Fruit fly (Drosophila melanogaster) whole organism, embryonic: Measurements from ENCODE around the gene CG13917.

Experiments used
- Adf1 ChIP-seq: fragments of 200-800 bp; sonication (Bioruptor generic); IDR thresholded peaks from 2 replicates; pipeline ENCODE4 v1.3.6; 2022; ENCODE audit warnings: missing biosample characterization, missing genetic modification characterization
- Atf6 ChIP-seq: fragments of 200-800 bp; sonication (Bioruptor generic); IDR thresholded peaks from 2 replicates; pipeline ENCODE4 v1.3.6; 2022; ENCODE audit warnings: missing biosample characterization, missing genetic modification characterization
- CG10543 ChIP-seq: fragments of 200-800 bp; sonication (Bioruptor generic); optimal IDR thresholded peaks from 3 replicates; lab custom pipeline; 2017; ENCODE audit warnings: missing biosample characterization, mild to moderate bottlenecking, missing genetic modification characterization, moderate library complexity
- CG11504 ChIP-seq: fragments of 200-800 bp; sonication (Bioruptor generic); optimal IDR thresholded peaks from 3 replicates; lab custom pipeline; 2019; ENCODE audit warnings: missing biosample characterization, mild to moderate bottlenecking, missing genetic modification characterization, moderate library complexity
- CG12744 ChIP-seq: fragments of 200-800 bp; sonication (Bioruptor generic); optimal IDR thresholded peaks from 2 replicates; lab custom pipeline; 2016; ENCODE audit warnings: missing biosample characterization, missing genetic modification characterization
- CG12769 ChIP-seq: fragments of 200-800 bp; sonication (Bioruptor generic); optimal IDR thresholded peaks from 2 replicates; lab custom pipeline; 2019; ENCODE audit warnings: missing biosample characterization, mild to moderate bottlenecking, missing genetic modification characterization, moderate library complexity
- CG13287 ChIP-seq: fragments of 200-800 bp; sonication (Bioruptor generic); IDR thresholded peaks from 2 replicates; pipeline ENCODE4 v1.3.6; 2022; ENCODE audit warnings: missing biosample characterization, missing genetic modification characterization; ENCODE audit not compliant: partially characterized antibody
- CG14014 ChIP-seq: fragments of 200-800 bp; sonication (Bioruptor generic); IDR thresholded peaks from 2 replicates; pipeline ENCODE4 v1.3.6; 2022; ENCODE audit warnings: missing biosample characterization, missing genetic modification characterization
- CG1529 ChIP-seq: fragments of 200-800 bp; sonication (Bioruptor generic); optimal IDR thresholded peaks from 3 replicates; lab custom pipeline; 2018; ENCODE audit warnings: missing biosample characterization, missing genetic modification characterization
- CG1647 ChIP-seq: fragments of 200-800 bp; sonication (Bioruptor generic); optimal IDR thresholded peaks from 3 replicates; lab custom pipeline; 2016; ENCODE audit warnings: missing biosample characterization, missing genetic modification characterization
- CG17186 ChIP-seq: fragments of 200-800 bp; sonication (Bioruptor generic); optimal IDR thresholded peaks from 3 replicates; lab custom pipeline; 2017; ENCODE audit warnings: missing biosample characterization, missing genetic modification reagents, missing genetic modification characterization
- CG30431 ChIP-seq: fragments of 200-800 bp; sonication (Bioruptor generic); optimal IDR thresholded peaks from 2 replicates; lab custom pipeline; 2017; ENCODE audit warnings: missing biosample characterization, missing genetic modification characterization
- CG31388 ChIP-seq: fragments of 200-800 bp; sonication (Bioruptor generic); optimal IDR thresholded peaks from 2 replicates; lab custom pipeline; 2016; ENCODE audit warnings: missing biosample characterization, missing genetic modification characterization
- CG3407 ChIP-seq: fragments of 200-800 bp; sonication (Bioruptor generic); optimal IDR thresholded peaks from 2 replicates; lab custom pipeline; 2018; ENCODE audit warnings: missing biosample characterization, mild to moderate bottlenecking, missing genetic modification characterization
- CG42726 ChIP-seq: fragments of 200-800 bp; sonication (Bioruptor generic); IDR thresholded peaks from 2 replicates; pipeline ENCODE4 v1.3.6; 2022; ENCODE audit warnings: missing biosample characterization, missing genetic modification characterization; ENCODE audit not compliant: partially characterized antibody
- CG8281 ChIP-seq: fragments of 200-800 bp; sonication (Bioruptor generic); optimal IDR thresholded peaks from 2 replicates; lab custom pipeline; 2018; ENCODE audit warnings: missing biosample characterization, mild to moderate bottlenecking, missing genetic modification characterization, moderate library complexity
- Deaf1 ChIP-seq: fragments of 200-800 bp; optimal IDR thresholded peaks from 3 replicates; lab custom pipeline; 2019; ENCODE audit warnings: missing biosample characterization, mild to moderate bottlenecking, missing genetic modification characterization, moderate library complexity
- Drgx ChIP-seq: fragments of 200-800 bp; sonication (Bioruptor generic); IDR thresholded peaks from 2 replicates; pipeline ENCODE4 v1.3.6; 2022; ENCODE audit warnings: missing biosample characterization, missing genetic modification characterization
- Ets65A ChIP-seq: fragments of 200-800 bp; sonication (Bioruptor generic); peaks from one replicate; lab custom pipeline; 2016; ENCODE audit warnings: missing biosample characterization, missing genetic modification characterization
- Fer1 ChIP-seq: fragments of 200-800 bp; sonication (Bioruptor generic); optimal IDR thresholded peaks from 2 replicates; lab custom pipeline; 2017; ENCODE audit warnings: missing biosample characterization, mild to moderate bottlenecking, missing genetic modification characterization
- Hr78 ChIP-seq, 2 experiments: fragments of 200-800 bp in 1 of 2; fragments of >200 bp in 1 of 2; sonication (Bioruptor generic) in 1 of 2; optimal IDR thresholded peaks; 2 replicates each; lab custom pipeline; 2017 to 2019; ENCODE audit warnings: missing biosample characterization in 2 of 2, missing genetic modification characterization in 2 of 2, mild to moderate bottlenecking in 1 of 2, moderate library complexity in 1 of 2
- MBD-R2 ChIP-seq: fragments of 200-800 bp; sonication (Bioruptor generic); IDR thresholded peaks from 2 replicates; pipeline ENCODE4 v1.3.6; 2022; ENCODE audit warnings: missing biosample characterization, missing genetic modification characterization
- Med ChIP-seq: fragments of 200-800 bp; sonication (Bioruptor generic); peaks from one replicate; lab custom pipeline; 2016; ENCODE audit warnings: missing biosample characterization, missing genetic modification characterization, mild to moderate bottlenecking, inconsistent platforms, moderate library complexity
- Rfx ChIP-seq: fragments of 200-800 bp; sonication (Bioruptor generic); IDR thresholded peaks from 2 replicates; pipeline ENCODE4 v1.3.6; 2022; ENCODE audit warnings: missing biosample characterization, missing genetic modification characterization
- Side ChIP-seq: fragments of 200-800 bp; sonication (Bioruptor generic); optimal IDR thresholded peaks from 2 replicates; lab custom pipeline; 2016; ENCODE audit warnings: missing biosample characterization, missing genetic modification characterization
- Taf1 ChIP-seq: fragments of 200-800 bp; sonication (Bioruptor generic); IDR thresholded peaks from 2 replicates; pipeline ENCODE4 v1.3.6; 2022; ENCODE audit warnings: missing biosample characterization, missing genetic modification characterization
- aop ChIP-seq: fragments of 200-800 bp; sonication (Bioruptor generic); IDR thresholded peaks from 2 replicates; pipeline ENCODE4 v1.3.6; 2022; ENCODE audit warnings: missing biosample characterization, missing genetic modification characterization
- caup ChIP-seq: fragments of 200-800 bp; sonication (Bioruptor generic); optimal IDR thresholded peaks from 3 replicates; lab custom pipeline; 2017; ENCODE audit warnings: missing biosample characterization, mild to moderate bottlenecking, missing genetic modification characterization, moderate library complexity; ENCODE audit not compliant: severe bottlenecking
- chinmo ChIP-seq: fragments of 200-800 bp; sonication (Bioruptor generic); IDR thresholded peaks from 4 replicates; pipeline ENCODE4 v1.3.6; 2022; ENCODE audit warnings: missing biosample characterization, missing genetic modification characterization; ENCODE audit not compliant: partially characterized antibody
- ci ChIP-seq: fragments of 200-800 bp; sonication (Bioruptor generic); IDR thresholded peaks from 3 replicates; pipeline ENCODE4 v1.3.6; 2022; ENCODE audit warnings: missing biosample characterization, missing genetic modification characterization
- fd102C ChIP-seq: fragments of 200-800 bp; sonication (Bioruptor generic); optimal IDR thresholded peaks from 2 replicates; lab custom pipeline; 2018; ENCODE audit warnings: missing biosample characterization, mild to moderate bottlenecking, missing genetic modification characterization, moderate library complexity
- ftz-f1 ChIP-seq: fragments of 200-800 bp; sonication (Bioruptor generic); optimal IDR thresholded peaks from 2 replicates; lab custom pipeline; 2016; ENCODE audit warnings: missing biosample characterization, missing genetic modification characterization
- gem ChIP-seq: fragments of 200-800 bp; sonication (Bioruptor generic); optimal IDR thresholded peaks from 2 replicates; lab custom pipeline; 2019; ENCODE audit warnings: missing biosample characterization, mild to moderate bottlenecking, missing genetic modification characterization, moderate library complexity
- gt ChIP-seq: fragments of 200-800 bp; sonication (Bioruptor generic); IDR thresholded peaks from 2 replicates; pipeline ENCODE4 v1.3.6; 2022; ENCODE audit warnings: missing biosample characterization, missing genetic modification characterization
- jigr1 ChIP-seq: fragments of 200-800 bp; sonication (Bioruptor generic); IDR thresholded peaks from 3 replicates; pipeline ENCODE4 v1.3.6; 2022; ENCODE audit warnings: missing biosample characterization, missing genetic modification characterization
- nerfin-1 ChIP-seq: fragments of 200-800 bp; sonication (Bioruptor generic); optimal IDR thresholded peaks from 3 replicates; lab custom pipeline; 2019; ENCODE audit warnings: missing biosample characterization, mild to moderate bottlenecking, missing genetic modification characterization, moderate library complexity
- repo ChIP-seq: fragments of 200-800 bp; sonication (Bioruptor generic); optimal IDR thresholded peaks from 2 replicates; lab custom pipeline; 2016; ENCODE audit warnings: missing biosample characterization, missing genetic modification characterization
- sd ChIP-seq: fragments of 200-800 bp; sonication (Bioruptor generic); optimal IDR thresholded peaks from 3 replicates; lab custom pipeline; 2018; ENCODE audit warnings: missing biosample characterization, mild to moderate bottlenecking, missing genetic modification characterization, moderate library complexity
- sens ChIP-seq: fragments of 200-800 bp; sonication (Bioruptor generic); peaks from one replicate; lab custom pipeline; 2016; ENCODE audit warnings: missing biosample characterization, missing genetic modification characterization
- sr ChIP-seq: fragments of 200-800 bp; sonication (Bioruptor generic); IDR thresholded peaks from 3 replicates; pipeline ENCODE4 v1.3.6; 2022; ENCODE audit warnings: missing biosample characterization, missing genetic modification characterization
- sug ChIP-seq: fragments of 200-800 bp; optimal IDR thresholded peaks from 2 replicates; lab custom pipeline; 2019; ENCODE audit warnings: missing biosample characterization, mild to moderate bottlenecking, missing genetic modification characterization, moderate library complexity
- zfh2 ChIP-seq: fragments of 200-800 bp; sonication (Bioruptor generic); optimal IDR thresholded peaks from 2 replicates; lab custom pipeline; 2016; ENCODE audit warnings: missing biosample characterization, missing genetic modification characterization

Gene CG13917

dm6 chr3L:1614465-1615084, 38.1 kb downstream of the CG13917 start:
- no peak for TF ChIP-seq Med (GFP tag; lab: Kevin White, UChicago)
- TF ChIP-seq CG10543 (GFP tag; lab: Kevin White, UChicago), result peak; percentile 85
- peak; percentile 50 for TF ChIP-seq sens
- TF ChIP-seq CG13287 (GFP tag; lab: Robert Waterston, UW), result no peak
- no peak for TF ChIP-seq CG30431 (GFP tag; lab: Kevin White, UChicago)
- TF ChIP-seq ftz-f1 (GFP tag; lab: Kevin White, UChicago), result peak; percentile 57
- no peak for TF ChIP-seq Taf1 (GFP tag; lab: Robert Waterston, UW)
- TF ChIP-seq Deaf1, result peak; percentile 71
- no peak for TF ChIP-seq CG12744 (GFP tag; lab: Kevin White, UChicago)
- TF ChIP-seq CG17186 (GFP tag; lab: Kevin White, UChicago), result no peak
- TF ChIP-seq Drgx, result no peak
- TF ChIP-seq Ets65A, result peak; percentile 47
- TF ChIP-seq Side (GFP tag; lab: Kevin White, UChicago), result no peak
- 0 out of 2 replicates have a peak, but pooled peaks have one; percentile 4 for TF ChIP-seq Rfx
- TF ChIP-seq CG3407 (GFP tag; lab: Kevin White, UChicago), result no peak
- no peak for TF ChIP-seq CG1647
- TF ChIP-seq sr (GFP tag; lab: Robert Waterston, UW), result 0 out of 3 replicates have a peak, but pooled peaks have one; percentile 25
- 0 out of 4 replicates have a peak, but pooled peaks have one; percentile 18 for TF ChIP-seq chinmo (GFP tag; lab: Robert Waterston, UW)
- TF ChIP-seq CG12769 (tag; lab: Kevin White, UChicago), result peak; percentile 66
- no peak for TF ChIP-seq CG1529 (GFP tag; lab: Kevin White, UChicago)
- TF ChIP-seq gem (tag; lab: Kevin White, UChicago), result no peak
- no peak for TF ChIP-seq CG14014
- peak in 1 of 2 experiments; percentile 55 for TF ChIP-seq Hr78 (GFP tag; optimal IDR thresholded peaks at IDR 0.05; lab: Kevin White, UChicago)
- TF ChIP-seq caup (GFP tag; lab: Kevin White, UChicago), result no peak
- TF ChIP-seq jigr1 (GFP tag; lab: Robert Waterston, UW), result no peak
- TF ChIP-seq Adf1 (GFP tag; lab: Robert Waterston, UW), result peak; percentile 13; the same call in 1 of the 2 replicates
- TF ChIP-seq Atf6 (GFP tag; lab: Robert Waterston, UW), result peak; percentile 46; the same call in 1 of the 2 replicates
- peak; percentile 63 for TF ChIP-seq sd (tag; lab: Kevin White, UChicago)

DNA sequence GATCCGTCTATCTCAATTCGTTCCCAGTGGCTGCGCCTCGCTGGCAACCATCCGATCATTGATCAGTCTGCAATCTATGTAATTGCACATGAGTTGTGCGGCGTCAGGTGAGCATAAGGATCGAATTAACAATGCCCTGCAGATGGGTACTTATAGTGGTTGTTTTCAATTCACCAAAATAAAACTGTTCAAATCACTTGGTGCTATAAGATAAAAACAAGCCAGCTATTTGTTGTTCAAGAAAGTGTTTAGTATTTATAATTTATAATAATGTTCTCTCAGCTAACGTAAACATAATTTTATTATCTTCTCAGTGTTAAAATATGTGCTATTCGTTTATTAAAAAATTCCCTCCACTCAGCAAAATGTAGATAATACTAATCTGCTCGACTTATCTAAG, 39.2 kb downstream of the CG13917 start, which contains the start of gene CG12105:
CG12105 (minus strand) TSS at position 101 of the 400 bp plus-strand sequence.
- TF ChIP-seq CG31388 (GFP tag; lab: Kevin White, UChicago) (no peak), CG8281 (tag; lab: Kevin White, UChicago) (no peak), Fer1 (GFP tag; lab: Kevin White, UChicago) (no peak), MBD-R2 (GFP tag; lab: Robert Waterston, UW) (no peak), fd102C (GFP tag; lab: Kevin White, UChicago) (no peak), CG11504 (tag; lab: Kevin White, UChicago) (no peak), nerfin-1 (tag; lab: Kevin White, UChicago) (no peak), ci (GFP tag; lab: Robert Waterston, UW) (no peak), zfh2 (GFP tag; lab: Kevin White, UChicago) (no peak), CG42726 (GFP tag; lab: Robert Waterston, UW) (no peak), gt (no peak), sug (tag; lab: Kevin White, UChicago) (no peak), repo (GFP tag; lab: Kevin White, UChicago) (no peak), CG30431 (GFP tag; lab: Kevin White, UChicago) (no peak), aop (GFP tag; lab: Robert Waterston, UW) (no peak)
